Fruit fly (Drosophila melanogaster) whole organism, embryonic: ENCODE results near the gene CG17906.
A peak's percentile ranks its signal among the peaks of the same experiment; 100 is the strongest.

Experiments
- B-H1 ChIP-seq: fragments of 200-800 bp; sonication (Bioruptor generic); IDR thresholded peaks from 3 replicates; pipeline ENCODE4 v1.3.6; 2022; ENCODE audit warnings: missing biosample characterization, missing genetic modification characterization
- CG1024 ChIP-seq: fragments of 200-800 bp; sonication (Bioruptor generic); IDR thresholded peaks from 2 replicates; pipeline ENCODE4 v1.3.6; 2022; ENCODE audit warnings: missing biosample characterization, missing genetic modification characterization
- CG10274 ChIP-seq: fragments of 200-800 bp; sonication (Bioruptor generic); optimal IDR thresholded peaks from 3 replicates; lab custom pipeline; 2017; ENCODE audit warnings: missing biosample characterization, mild to moderate bottlenecking, missing genetic modification characterization
- CG10366 ChIP-seq: fragments of 200-800 bp; sonication (Bioruptor generic); IDR thresholded peaks from 2 replicates; pipeline ENCODE4 v1.3.6; 2022; ENCODE audit warnings: missing biosample characterization, missing genetic modification characterization
- CG10979 ChIP-seq: fragments of 200-800 bp; sonication (Bioruptor generic); optimal IDR thresholded peaks from 2 replicates; lab custom pipeline; 2018; ENCODE audit warnings: missing biosample characterization, mild to moderate bottlenecking, missing genetic modification characterization, moderate library complexity
- CG11398 ChIP-seq: fragments of 200-800 bp; sonication (Bioruptor generic); optimal IDR thresholded peaks from 2 replicates; lab custom pipeline; 2016; ENCODE audit warnings: missing biosample characterization, missing genetic modification characterization
- CG13894 ChIP-seq: fragments of 200-800 bp; sonication (Bioruptor generic); optimal IDR thresholded peaks from 3 replicates; lab custom pipeline; 2018; ENCODE audit warnings: missing biosample characterization, mild to moderate bottlenecking, missing genetic modification characterization, moderate library complexity
- CG1529 ChIP-seq: fragments of 200-800 bp; sonication (Bioruptor generic); optimal IDR thresholded peaks from 3 replicates; lab custom pipeline; 2018; ENCODE audit warnings: missing biosample characterization, missing genetic modification characterization
- CG15479 ChIP-seq: fragments of 200-800 bp; sonication (Bioruptor generic); optimal IDR thresholded peaks from 3 replicates; lab custom pipeline; 2019; ENCODE audit warnings: missing biosample characterization, mild to moderate bottlenecking, missing genetic modification characterization, moderate library complexity
- CG2199 ChIP-seq: fragments of 200-800 bp; sonication (Bioruptor generic); IDR thresholded peaks from 3 replicates; pipeline ENCODE4 v1.3.6; 2022; ENCODE audit warnings: missing biosample characterization, missing genetic modification characterization
- CG30403 ChIP-seq: fragments of 200-800 bp; sonication (Bioruptor generic); optimal IDR thresholded peaks from 3 replicates; lab custom pipeline; 2016; ENCODE audit warnings: missing biosample characterization, missing genetic modification characterization
- CG6272 ChIP-seq: fragments of 200-800 bp; sonication (Bioruptor generic); IDR thresholded peaks from 2 replicates; pipeline ENCODE4 v1.3.6; 2022; ENCODE audit warnings: missing biosample characterization, missing genetic modification characterization
- CG6654 ChIP-seq: fragments of 200-800 bp; sonication (Bioruptor generic); optimal IDR thresholded peaks from 2 replicates; lab custom pipeline; 2017; ENCODE audit warnings: missing biosample characterization, mild to moderate bottlenecking, missing genetic modification characterization
- CG6765 ChIP-seq: fragments of 200-800 bp; sonication (Bioruptor generic); optimal IDR thresholded peaks from 3 replicates; lab custom pipeline; 2017; ENCODE audit warnings: missing biosample characterization, mild to moderate bottlenecking, missing genetic modification characterization
- CG7745 ChIP-seq: fragments of 200-800 bp; sonication (Bioruptor generic); optimal IDR thresholded peaks from 2 replicates; lab custom pipeline; 2018; ENCODE audit warnings: missing biosample characterization, mild to moderate bottlenecking, missing genetic modification characterization, moderate library complexity
- CG9215 ChIP-seq: fragments of 200-800 bp; sonication (Bioruptor generic); IDR thresholded peaks from 2 replicates; pipeline ENCODE4 v1.3.6; 2022; ENCODE audit warnings: missing biosample characterization, missing genetic modification characterization
- CG9609 ChIP-seq: fragments of 200-800 bp; sonication (Bioruptor generic); optimal IDR thresholded peaks from 3 replicates; lab custom pipeline; 2016; ENCODE audit warnings: missing biosample characterization, missing genetic modification characterization
- CG9727 ChIP-seq: fragments of 200-800 bp; sonication (Bioruptor generic); optimal IDR thresholded peaks from 3 replicates; lab custom pipeline; 2017; ENCODE audit warnings: missing biosample characterization, mild to moderate bottlenecking, missing genetic modification characterization
- CG9817 ChIP-seq: fragments of 200-800 bp; sonication (Bioruptor generic); optimal IDR thresholded peaks from 2 replicates; lab custom pipeline; 2018; ENCODE audit warnings: missing biosample characterization, mild to moderate bottlenecking, missing genetic modification characterization, moderate library complexity
- CoRest ChIP-seq: fragments of 200-800 bp; sonication (Bioruptor generic); optimal IDR thresholded peaks from 3 replicates; lab custom pipeline; 2018; ENCODE audit warnings: missing biosample characterization, mild to moderate bottlenecking, missing genetic modification characterization, moderate library complexity
- D ChIP-seq, 2 experiments: fragments of 200-800 bp in 1 of 2; fragments of >200 bp in 1 of 2; sonication (Bioruptor generic) in 1 of 2; optimal IDR thresholded peaks; 2 replicates in 1 of 2; 3 replicates in 1 of 2; lab custom pipeline; 2017; ENCODE audit warnings: mild to moderate bottlenecking in 1 of 2, missing biosample characterization in 1 of 2, missing genetic modification characterization in 1 of 2, missing genetic modification reagents in 1 of 2
- D19A ChIP-seq: fragments of 200-800 bp; optimal IDR thresholded peaks from 3 replicates; lab custom pipeline; 2019; ENCODE audit warnings: missing biosample characterization, mild to moderate bottlenecking, missing genetic modification characterization, moderate library complexity
- D19B ChIP-seq: fragments of 200-800 bp; sonication (Bioruptor generic); optimal IDR thresholded peaks from 2 replicates; lab custom pipeline; 2017; ENCODE audit warnings: missing biosample characterization, mild to moderate bottlenecking, missing genetic modification characterization
- Dll ChIP-seq: fragments of 200-800 bp; sonication (Bioruptor generic); IDR thresholded peaks from 4 replicates; pipeline ENCODE4 v1.3.6; 2022; ENCODE audit warnings: missing biosample characterization, missing genetic modification characterization; ENCODE audit not compliant: partially characterized antibody
- GATAe ChIP-seq: fragments of 200-800 bp; sonication (Bioruptor generic); conservative IDR thresholded peaks from 2 replicates; pipeline ENCODE4 v1.3.6; 2022; ENCODE audit warnings: missing biosample characterization, missing genetic modification characterization
- Lim3 ChIP-seq: fragments of 200-800 bp; sonication (Bioruptor generic); IDR thresholded peaks from 2 replicates; pipeline ENCODE4 v1.3.6; 2022; ENCODE audit warnings: missing biosample characterization, missing genetic modification characterization
- NC2β ChIP-seq: fragments of 200-800 bp; sonication (Bioruptor generic); optimal IDR thresholded peaks from 2 replicates; lab custom pipeline; 2016; ENCODE audit warnings: missing biosample characterization, missing genetic modification characterization
- PHDP ChIP-seq: fragments of 200-800 bp; sonication (Bioruptor generic); optimal IDR thresholded peaks from 3 replicates; lab custom pipeline; 2018; ENCODE audit warnings: missing biosample characterization, mild to moderate bottlenecking, missing genetic modification characterization, moderate library complexity
- Ravus ChIP-seq: fragments of 200-800 bp; sonication (Bioruptor generic); IDR thresholded peaks from 2 replicates; pipeline ENCODE4 v1.3.6; 2022; ENCODE audit warnings: missing biosample characterization, missing genetic modification characterization
- btn ChIP-seq: fragments of 200-800 bp; sonication (Bioruptor generic); optimal IDR thresholded peaks from 2 replicates; lab custom pipeline; 2016; ENCODE audit warnings: missing biosample characterization, missing genetic modification characterization
- chinmo ChIP-seq: fragments of 200-800 bp; sonication (Bioruptor generic); IDR thresholded peaks from 4 replicates; pipeline ENCODE4 v1.3.6; 2022; ENCODE audit warnings: missing biosample characterization, missing genetic modification characterization; ENCODE audit not compliant: partially characterized antibody
- fru ChIP-seq: fragments of >200 bp; optimal IDR thresholded peaks from 2 replicates; lab custom pipeline; 2017
- gcm ChIP-seq: fragments of 200-800 bp; sonication (Bioruptor generic); optimal IDR thresholded peaks from 2 replicates; lab custom pipeline; 2019; ENCODE audit warnings: missing biosample characterization, mild to moderate bottlenecking, missing genetic modification characterization, moderate library complexity
- grau ChIP-seq: fragments of 200-800 bp; optimal IDR thresholded peaks from 3 replicates; lab custom pipeline; 2019; ENCODE audit warnings: missing biosample characterization, mild to moderate bottlenecking, missing genetic modification characterization, moderate library complexity
- ham ChIP-seq: fragments of 200-800 bp; sonication (Bioruptor generic); IDR thresholded peaks from 2 replicates; pipeline ENCODE4 v1.3.6; 2022; ENCODE audit warnings: missing biosample characterization, missing genetic modification characterization
- hb ChIP-seq: fragments of 200-800 bp; sonication (Bioruptor generic); IDR thresholded peaks from 3 replicates; pipeline ENCODE4 v1.3.6; 2022; ENCODE audit warnings: missing biosample characterization, missing genetic modification characterization; ENCODE audit not compliant: partially characterized antibody
- inv ChIP-seq: fragments of 200-800 bp; sonication (Bioruptor generic); IDR thresholded peaks from 2 replicates; pipeline ENCODE4 v1.3.6; 2022; ENCODE audit warnings: missing biosample characterization, missing genetic modification characterization; ENCODE audit not compliant: partially characterized antibody
- lbe ChIP-seq: fragments of 200-800 bp; sonication (Bioruptor generic); optimal IDR thresholded peaks from 2 replicates; lab custom pipeline; 2016; ENCODE audit warnings: missing biosample characterization, mild to moderate bottlenecking, missing genetic modification characterization
- lola ChIP-seq, 3 experiments: fragments of >200 bp in 2 of 3; fragments of 200-800 bp in 1 of 3; sonication (Bioruptor generic) in 1 of 3; optimal IDR thresholded peaks; 2 replicates each; lab custom pipeline; 2017 to 2019; ENCODE audit warnings: missing biosample characterization in 3 of 3, missing genetic modification characterization in 3 of 3, mild to moderate bottlenecking in 1 of 3, moderate library complexity in 1 of 3
- row ChIP-seq: fragments of 200-800 bp; sonication (Bioruptor generic); IDR thresholded peaks from 3 replicates; pipeline ENCODE4 v1.3.6; 2022; ENCODE audit warnings: missing biosample characterization, missing genetic modification characterization
- sc ChIP-seq, 3 experiments: fragments of >200 bp in 2 of 3; fragments of 200-800 bp in 1 of 3; sonication (Bioruptor generic) in 1 of 3; optimal IDR thresholded peaks; 2 replicates in 2 of 3; 3 replicates in 1 of 3; lab custom pipeline; 2017; ENCODE audit warnings: mild to moderate bottlenecking in 1 of 3, missing biosample characterization in 1 of 3, missing genetic modification characterization in 1 of 3, missing genetic modification reagents in 1 of 3
- sd ChIP-seq: fragments of 200-800 bp; sonication (Bioruptor generic); optimal IDR thresholded peaks from 3 replicates; lab custom pipeline; 2018; ENCODE audit warnings: missing biosample characterization, mild to moderate bottlenecking, missing genetic modification characterization, moderate library complexity
- sens ChIP-seq: fragments of 200-800 bp; sonication (Bioruptor generic); peaks from one replicate; lab custom pipeline; 2016; ENCODE audit warnings: missing biosample characterization, missing genetic modification characterization
- tio ChIP-seq: fragments of 200-800 bp; sonication (Bioruptor generic); optimal IDR thresholded peaks from 2 replicates; lab custom pipeline; 2017; ENCODE audit warnings: missing biosample characterization, missing genetic modification characterization, inconsistent platforms
- vnd ChIP-seq: fragments of 200-800 bp; sonication (Bioruptor generic); IDR thresholded peaks from 3 replicates; pipeline ENCODE4 v1.3.6; 2022; ENCODE audit warnings: missing biosample characterization, missing genetic modification characterization; ENCODE audit not compliant: partially characterized antibody

Gene CG17906

DNA sequence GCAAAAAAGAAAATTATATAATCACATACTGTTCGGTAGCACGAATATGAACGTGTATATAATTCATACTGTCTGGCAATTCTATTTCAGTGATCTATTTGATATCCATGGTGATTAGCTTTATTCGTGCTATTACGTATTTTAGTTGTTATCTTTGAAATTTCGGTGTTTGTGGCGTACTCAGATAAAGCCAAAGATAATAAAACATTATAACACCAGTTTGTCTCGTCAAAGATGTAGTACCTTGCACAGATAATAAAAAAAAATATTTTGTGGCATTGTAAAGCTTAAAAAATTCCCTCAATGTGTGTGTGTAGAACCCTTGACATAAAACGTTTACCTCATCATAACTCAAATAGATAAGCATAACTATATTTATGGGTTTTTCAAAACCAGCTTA is 46.2 kb upstream of the CG17906 start (continued):
- peak; percentile 58 for TF ChIP-seq CG13894
- TF ChIP-seq PHDP (tag; lab: Kevin White, UChicago) = peak; percentile 3
- no peak for TF ChIP-seq GATAe (GFP tag; lab: Robert Waterston, UW)
- no peak for TF ChIP-seq CG9215 (GFP tag; lab: Robert Waterston, UW)
- no peak for TF ChIP-seq CG2199 (GFP tag; lab: Robert Waterston, UW)
- TF ChIP-seq CG6654 (GFP tag; lab: Kevin White, UChicago) = no peak
- no peak for TF ChIP-seq CG1529 (GFP tag; lab: Kevin White, UChicago)
- TF ChIP-seq CG6765 = no peak
- TF ChIP-seq fru (lab: Kevin White, UChicago) = no peak
- TF ChIP-seq CG9817 (tag; lab: Kevin White, UChicago) = no peak
- TF ChIP-seq btn = no peak

DNA sequence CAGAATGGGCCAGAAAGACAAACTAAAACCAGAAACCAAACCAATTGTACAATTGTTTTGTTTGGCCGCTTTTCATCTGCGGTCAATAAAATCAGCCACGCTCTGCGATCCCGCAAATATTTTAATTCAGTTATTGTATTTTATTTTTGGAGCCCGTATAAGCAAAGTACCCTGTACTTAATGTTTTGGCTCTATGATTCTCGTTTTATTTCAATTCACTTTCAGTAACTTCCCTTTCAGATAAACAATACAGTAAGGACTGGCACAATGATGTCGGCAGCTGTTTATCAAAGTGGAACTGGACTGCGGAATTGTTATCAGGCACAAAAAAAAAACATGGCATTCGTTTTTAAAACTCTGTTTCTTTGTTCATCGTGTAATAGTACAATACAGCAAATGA is 45.5 kb upstream of the CG17906 start:
- TF ChIP-seq CG1024 (no peak), inv (no peak), CoRest (tag; lab: Kevin White, UChicago) (no peak), D19B (peak; percentile 2), row (GFP tag; lab: Robert Waterston, UW) (0 out of 3 replicates have a peak, but pooled peaks have one; percentile 10), CG6272 (GFP tag; lab: Robert Waterston, UW) (no peak), CG15479 (GFP tag; lab: Kevin White, UChicago) (peak; percentile 21), sens (GFP tag; lab: Kevin White, UChicago) (peak; percentile 57), grau (peak; percentile 51), vnd (GFP tag; lab: Robert Waterston, UW) (no peak)

DNA sequence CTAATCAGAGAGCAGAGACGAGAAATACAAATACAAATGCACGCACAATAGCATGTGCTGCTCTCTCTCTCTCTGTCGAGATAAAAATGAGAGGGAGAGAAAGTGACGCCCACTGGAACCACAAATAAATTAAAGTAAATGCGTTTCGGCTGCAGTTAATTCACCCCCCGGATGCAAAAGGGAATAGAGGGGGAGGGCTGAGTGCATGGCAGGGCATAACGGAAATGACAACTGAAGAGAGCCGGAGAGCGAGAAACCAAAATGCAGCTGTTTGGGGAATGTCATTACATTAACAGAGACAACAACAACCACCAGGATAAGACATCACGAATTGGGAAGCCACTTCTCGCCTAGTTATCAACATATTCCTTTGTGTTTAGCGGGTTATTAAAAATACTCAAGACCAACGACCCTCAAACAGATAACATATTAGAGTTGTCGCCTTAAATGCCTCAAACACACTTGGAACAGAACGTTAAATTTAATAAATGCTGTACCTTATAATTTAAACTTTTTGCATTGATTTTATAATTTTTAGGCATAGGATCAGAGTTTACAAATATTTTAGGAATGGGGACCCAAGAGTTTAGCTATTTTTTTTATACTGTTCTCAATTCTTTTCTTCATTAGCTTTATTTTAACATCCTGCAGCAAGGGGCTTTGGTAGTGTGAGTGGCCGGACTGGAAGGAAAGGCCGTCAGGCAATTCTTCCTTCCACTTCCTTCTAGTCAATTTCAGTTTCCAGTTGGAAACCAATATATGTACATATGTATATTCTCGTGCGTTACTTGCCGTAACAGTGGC is 44.1 kb upstream of the CG17906 start:
- TF ChIP-seq D19A (peak; percentile 42), CG2199 (GFP tag; lab: Robert Waterston, UW) (peak; percentile 67; the same call in 1 of the 3 replicates), CG11398 (peak; percentile 14), tio (GFP tag; lab: Kevin White, UChicago) (peak; percentile 13), vnd (GFP tag; lab: Robert Waterston, UW) (no peak), sens (GFP tag; lab: Kevin White, UChicago) (peak; percentile 87), CG10366 (GFP tag; lab: Robert Waterston, UW) (no peak), CG10274 (GFP tag; lab: Kevin White, UChicago) (peak; percentile 95), CG9727 (GFP tag; lab: Kevin White, UChicago) (peak; percentile 32), hb (GFP tag; lab: Robert Waterston, UW) (no peak), CG9609 (GFP tag; lab: Kevin White, UChicago) (no peak), ham (no peak), chinmo (GFP tag; lab: Robert Waterston, UW) (0 out of 4 replicates have a peak, but pooled peaks have one; percentile 15), sc (optimal IDR thresholded peaks at IDR 0.05; lab: Kevin White, UChicago) (no peak), sc (GFP tag; optimal IDR thresholded peaks at IDR 0.05; lab: Kevin White, UChicago) (no peak), lbe (peak; percentile 46), NC2β (GFP tag; lab: Kevin White, UChicago) (no peak), D (optimal IDR thresholded peaks at IDR 0.05; lab: Kevin White, UChicago) (no peak), D (GFP tag; optimal IDR thresholded peaks at IDR 0.05; lab: Kevin White, UChicago) (peak; percentile 30), sd (tag; lab: Kevin White, UChicago) (peak; percentile 38), CG7745 (peak; percentile 63), CG10979 (peak; percentile 16), B-H1 (GFP tag; lab: Robert Waterston, UW) (no peak), gcm (GFP tag; lab: Kevin White, UChicago) (peak; percentile 17), Lim3 (GFP tag; lab: Robert Waterston, UW) (no peak), lola (GFP tag; optimal IDR thresholded peaks at IDR 0.05; lab: Kevin White, UChicago) (peak in 1 of 3 experiments; percentile 20), CG30403 (peak; percentile 2), Dll (GFP tag; lab: Robert Waterston, UW) (no peak), Ravus (GFP tag; lab: Robert Waterston, UW) (no peak)
